Worm (Caenorhabditis elegans) whole organism, late embryonic: ENCODE measurements around the gene sdc-3.

Source experiments
- F13H6.1 ChIP-seq: sonication (generic microtip); optimal IDR thresholded peaks from 2 replicates; lab custom pipeline; 2016; ENCODE audit warnings: missing genetic modification characterization, missing compliant biosample characterization
- ama-1 ChIP-seq: fragments of 150-350 bp; optimal IDR thresholded peaks from 2 replicates; lab custom pipeline; 2014
- ceh-31 ChIP-seq: sonication (generic microtip); optimal IDR thresholded peaks from 2 replicates; lab custom pipeline; 2016; ENCODE audit warnings: missing genetic modification characterization, missing compliant biosample characterization
- ceh-48 ChIP-seq: sonication (generic microtip); optimal IDR thresholded peaks from 2 replicates; lab custom pipeline; 2016; ENCODE audit warnings: missing genetic modification characterization, inconsistent platforms, missing compliant biosample characterization
- elt-4 ChIP-seq: sonication (generic microtip); optimal IDR thresholded peaks from 2 replicates; lab custom pipeline; 2016; ENCODE audit warnings: missing genetic modification characterization, missing compliant biosample characterization
- ets-4 ChIP-seq: sonication (generic microtip); optimal IDR thresholded peaks from 2 replicates; lab custom pipeline; 2016; ENCODE audit warnings: missing genetic modification characterization, missing compliant biosample characterization
- fkh-10 ChIP-seq: fragments of 150-350 bp; optimal IDR thresholded peaks from 2 replicates; lab custom pipeline; 2014; ENCODE audit warnings: missing biosample characterization, missing genetic modification reagents, missing genetic modification characterization
- hlh-6 ChIP-seq: sonication (generic microtip); optimal IDR thresholded peaks from 2 replicates; lab custom pipeline; 2016; ENCODE audit warnings: missing genotype, missing genetic modification characterization, missing compliant biosample characterization
- hlh-8 ChIP-seq: sonication (generic microtip); optimal IDR thresholded peaks from 2 replicates; lab custom pipeline; 2016; ENCODE audit warnings: missing genotype, missing genetic modification characterization, missing compliant biosample characterization
- nfya-1 ChIP-seq: sonication (generic microtip); optimal IDR thresholded peaks from 2 replicates; lab custom pipeline; 2017; ENCODE audit warnings: missing genetic modification characterization, mild to moderate bottlenecking, missing compliant biosample characterization, antibody characterized with exemption, moderate library complexity
- pha-4 ChIP-seq: fragments of 150-350 bp; optimal IDR thresholded peaks from 2 replicates; lab custom pipeline; 2018; ENCODE audit warnings: missing biosample characterization, missing genetic modification reagents, missing genetic modification characterization
- pqm-1 ChIP-seq: sonication (generic microtip); optimal IDR thresholded peaks from 2 replicates; lab custom pipeline; 2016; ENCODE audit warnings: missing genetic modification characterization, missing compliant biosample characterization
- ref-2 ChIP-seq: sonication (generic microtip); optimal IDR thresholded peaks from 2 replicates; lab custom pipeline; 2016; ENCODE audit warnings: missing genetic modification characterization, missing compliant biosample characterization
- unc-86 ChIP-seq: sonication (generic microtip); optimal IDR thresholded peaks from 2 replicates; lab custom pipeline; 2016; ENCODE audit warnings: missing genetic modification characterization, missing compliant biosample characterization

DNA sequence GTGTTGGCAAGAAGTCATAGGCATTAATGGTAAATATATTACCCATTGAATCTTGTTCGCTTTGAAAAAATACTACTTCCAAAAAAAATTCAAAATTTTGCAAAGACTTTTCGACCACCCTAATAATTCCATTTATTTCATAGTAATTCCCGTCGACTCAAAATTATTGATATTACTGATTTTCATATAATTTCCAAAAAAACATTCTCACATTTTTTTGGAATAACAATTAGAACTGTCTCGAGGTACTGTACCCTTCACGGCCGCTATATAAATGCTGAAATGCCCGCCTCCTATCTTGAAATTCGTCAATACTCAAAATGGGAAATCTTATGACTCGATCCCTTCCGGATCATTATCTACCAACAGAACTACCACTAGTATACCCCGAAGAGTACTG, 24.5 kb downstream of the sdc-3 start, which contains the start of gene F14H8.4:
- no peak for TF ChIP-seq pha-4 (tag; lab: Kevin White, UChicago)
- no peak for TF ChIP-seq fkh-10 (GFP tag; lab: Kevin White, UChicago)
- TF ChIP-seq ets-4: no peak
- no peak for TF ChIP-seq ceh-31 (tag; lab: Kevin White, UChicago)
- TF ChIP-seq ref-2 (tag; lab: Kevin White, UChicago): no peak
- TF ChIP-seq elt-4 (tag; lab: Kevin White, UChicago): no peak
- no peak for TF ChIP-seq hlh-8 (tag; lab: Kevin White, UChicago)
- no peak for TF ChIP-seq nfya-1 (tag; lab: Kevin White, UChicago)
- no peak for TF ChIP-seq pqm-1
- TF ChIP-seq ama-1 (lab: Kevin White, UChicago): no peak
- TF ChIP-seq unc-86 (tag; lab: Kevin White, UChicago): no peak
- TF ChIP-seq ceh-48 (tag; lab: Kevin White, UChicago): no peak
- no peak for TF ChIP-seq hlh-6 (tag; lab: Kevin White, UChicago)
- no peak for TF ChIP-seq F13H6.1 (tag; lab: Kevin White, UChicago)
